Fruit fly (Drosophila melanogaster) whole organism: ENCODE measurements around the gene TotM.

Experiments
- CG8478 ChIP-seq: fragments of >200 bp; optimal IDR thresholded peaks from 2 replicates; lab custom pipeline; 2018; ENCODE audit warnings: inconsistent platforms
- Dll ChIP-seq: fragments of >200 bp; optimal IDR thresholded peaks from 2 replicates; lab custom pipeline; 2017
- EcR ChIP-seq, 2 experiments: fragments of >200 bp; optimal IDR thresholded peaks; 2 replicates each; lab custom pipeline; 2017; ENCODE audit warnings: missing biosample characterization in 2 of 2, missing genetic modification characterization in 2 of 2, missing genetic modification reagents in 2 of 2
- pan ChIP-seq: fragments of >200 bp; optimal IDR thresholded peaks from 2 replicates; lab custom pipeline; 2017
- psq ChIP-seq: fragments of >200 bp; optimal IDR thresholded peaks from 2 replicates; lab custom pipeline; 2017
- usp ChIP-seq: fragments of >200 bp; optimal IDR thresholded peaks from 2 replicates; lab custom pipeline; 2017; ENCODE audit warnings: missing biosample characterization, missing genetic modification characterization, mixed read lengths

Gene TotM

dm6 chr2L:5303044-5303904, 26.4 kb upstream of the TotM start:
- TF ChIP-seq pan (lab: Kevin White, UChicago) (peak; percentile 44), EcR (GFP tag; optimal IDR thresholded peaks at IDR 0.05; lab: Kevin White, UChicago) (no peak)

- TF ChIP-seq pan (lab: Kevin White, UChicago) = peak; percentile 34
- TF ChIP-seq Dll (lab: Kevin White, UChicago) = no peak
- TF ChIP-seq psq (lab: Kevin White, UChicago) = no peak
- no peak for TF ChIP-seq usp
- TF ChIP-seq EcR (GFP tag; optimal IDR thresholded peaks at IDR 0.05; lab: Kevin White, UChicago) = no peak
Measured at dm6 chr2L:5304367-5304766, 25.3 kb upstream of the TotM start.

dm6 chr2L:5305240-5305875, 24.3 kb upstream of the TotM start:
- TF ChIP-seq pan (lab: Kevin White, UChicago) (no peak), Dll (lab: Kevin White, UChicago) (no peak), CG8478 (lab: Kevin White, UChicago) (no peak), EcR (GFP tag; optimal IDR thresholded peaks at IDR 0.05; lab: Kevin White, UChicago) (peak in 1 of 2 experiments; percentile 6), usp (no peak)

dm6 chr2L:5306373-5306997, 23.2 kb upstream of the TotM start:
- TF ChIP-seq CG8478 (lab: Kevin White, UChicago) (no peak), Dll (lab: Kevin White, UChicago) (peak; percentile 87)

dm6 chr2L:5309369-5309768, 20.3 kb upstream of the TotM start:
- TF ChIP-seq CG8478 (lab: Kevin White, UChicago) (no peak), EcR (GFP tag; optimal IDR thresholded peaks at IDR 0.05; lab: Kevin White, UChicago) (no peak), psq (lab: Kevin White, UChicago) (no peak), Dll (lab: Kevin White, UChicago) (no peak), usp (no peak), pan (lab: Kevin White, UChicago) (no peak)

- TF ChIP-seq CG8478 (lab: Kevin White, UChicago) (no peak), Dll (lab: Kevin White, UChicago) (peak; percentile 44)
Measured at dm6 chr2L:5314630-5315159, 15.0 kb upstream of the TotM start, which contains the start of gene CG14024. TSS of gene CG14024 (minus strand) at chr2L:5314895.

dm6 chr2L:5320063-5320462, 9.6 kb upstream of the TotM start:
- no peak for TF ChIP-seq psq (lab: Kevin White, UChicago)
- TF ChIP-seq pan (lab: Kevin White, UChicago) = no peak
- no peak for TF ChIP-seq usp
- no peak for TF ChIP-seq Dll (lab: Kevin White, UChicago)
- no peak for TF ChIP-seq CG8478 (lab: Kevin White, UChicago)
- TF ChIP-seq EcR (GFP tag; optimal IDR thresholded peaks at IDR 0.05; lab: Kevin White, UChicago) = no peak

dm6 chr2L:5321014-5321413, 8.6 kb upstream of the TotM start:
- TF ChIP-seq pan (lab: Kevin White, UChicago) (no peak), CG8478 (lab: Kevin White, UChicago) (no peak), psq (lab: Kevin White, UChicago) (no peak), Dll (lab: Kevin White, UChicago) (no peak), usp (no peak), EcR (GFP tag; optimal IDR thresholded peaks at IDR 0.05; lab: Kevin White, UChicago) (no peak)

dm6 chr2L:5324958-5325850, 4.5 kb upstream of the TotM start:
- no peak for TF ChIP-seq psq (lab: Kevin White, UChicago)
- no peak for TF ChIP-seq EcR (GFP tag; optimal IDR thresholded peaks at IDR 0.05; lab: Kevin White, UChicago)
- TF ChIP-seq Dll (lab: Kevin White, UChicago) = peak; percentile 27

dm6 chr2L:5326414-5327265, 3.0 kb upstream of the TotM start, which contains the start of the genes Ncoa6 and cype:
TSS of gene Ncoa6 (minus strand) at chr2L:5326683.
TSS of gene cype (plus strand) at chr2L:5327227.
- TF ChIP-seq pan (lab: Kevin White, UChicago) (no peak), CG8478 (lab: Kevin White, UChicago) (no peak), Dll (lab: Kevin White, UChicago) (no peak), EcR (GFP tag; optimal IDR thresholded peaks at IDR 0.05; lab: Kevin White, UChicago) (no peak), usp (no peak), psq (lab: Kevin White, UChicago) (no peak)
